Fruit fly (Drosophila melanogaster): ENCODE measurements around the gene CG31140.

The CG31140 gene

dm6 chr3R:23992823-23993797 lies 30.1 kb downstream of the CG31140 start, which contains the start of the genes Epp and Rab7 (continued):
- peak; percentile 20 for TF ChIP-seq gfzf (GFP tag; optimal IDR thresholded peaks at IDR 0.05)
- TF ChIP-seq CG2678 (tag; optimal IDR thresholded peaks at IDR 0.05) = no peak
- peak; percentile 89 for TF ChIP-seq Dll (GFP tag; IDR thresholded peaks at IDR 0.05; ENCODE audit: partially characterized antibody)
- TF ChIP-seq da (GFP tag; optimal IDR thresholded peaks at IDR 0.05) = no peak
- TF ChIP-seq CG4404 (GFP tag; IDR thresholded peaks at IDR 0.05) = no peak
- TF ChIP-seq pita (GFP tag; optimal IDR thresholded peaks at IDR 0.05) = no peak
- peak; percentile 66 for TF ChIP-seq pho (GFP tag; optimal IDR thresholded peaks at IDR 0.05)
- TF ChIP-seq caup (GFP tag; optimal IDR thresholded peaks at IDR 0.05; ENCODE audit: severe bottlenecking) = peak; percentile 14
- TF ChIP-seq CG10209 (GFP tag; optimal IDR thresholded peaks at IDR 0.05) = no peak
- TF ChIP-seq ash1 (GFP tag; optimal IDR thresholded peaks at IDR 0.05) = peak; percentile 29
- TF ChIP-seq maf-S (GFP tag; optimal IDR thresholded peaks at IDR 0.05) = peak; percentile 26
- no peak for TF ChIP-seq seq (GFP tag; IDR thresholded peaks at IDR 0.05)
- TF ChIP-seq Scr (GFP tag; IDR thresholded peaks at IDR 0.05; ENCODE audit: partially characterized antibody) = peak; percentile 92
- peak; percentile 32 for TF ChIP-seq CG6683 (GFP tag; optimal IDR thresholded peaks at IDR 0.05)
- peak; percentile 54 for TF ChIP-seq sug (tag; optimal IDR thresholded peaks at IDR 0.05)
- TF ChIP-seq eyg (GFP tag; optimal IDR thresholded peaks at IDR 0.05) = peak; percentile 54
- TF ChIP-seq CG7987 (GFP tag; optimal IDR thresholded peaks at IDR 0.05) = peak; percentile 35
- TF ChIP-seq nau (GFP tag; optimal IDR thresholded peaks at IDR 0.05) = peak; percentile 45
- TF ChIP-seq lmd (GFP tag; IDR thresholded peaks at IDR 0.05) = peak; percentile 31; the same call in 1 of the 2 replicates
- TF ChIP-seq cas (GFP tag; IDR thresholded peaks at IDR 0.05) = no peak
- TF ChIP-seq CG18011 (GFP tag; optimal IDR thresholded peaks at IDR 0.05) = no peak
- TF ChIP-seq Deaf1 (tag; optimal IDR thresholded peaks at IDR 0.05) = no peak
- TF ChIP-seq CG17328 (GFP tag; IDR thresholded peaks at IDR 0.05) = no peak
- TF ChIP-seq Opbp (GFP tag; IDR thresholded peaks at IDR 0.05; ENCODE audit: partially characterized antibody) = peak; percentile 95
- TF ChIP-seq gcm (GFP tag; optimal IDR thresholded peaks at IDR 0.05) = peak; percentile 76
- TF ChIP-seq CG32532 (GFP tag; IDR thresholded peaks at IDR 0.05) = peak; percentile 29; the same call in 1 of the 2 replicates
- peak; percentile 92 for TF ChIP-seq Med (GFP tag)
- TF ChIP-seq CG1233 (GFP tag; optimal IDR thresholded peaks at IDR 0.05) = peak; percentile 12
- no peak for TF ChIP-seq CG9817 (tag; optimal IDR thresholded peaks at IDR 0.05)
- no peak for TF ChIP-seq Fer3 (tag; optimal IDR thresholded peaks at IDR 0.05)
- TF ChIP-seq Pdp1 (GFP tag; optimal IDR thresholded peaks at IDR 0.05) = peak; percentile 50 to 89
- peak; percentile 88 for TF ChIP-seq CG17186 (GFP tag; optimal IDR thresholded peaks at IDR 0.05)
- TF ChIP-seq chn (GFP tag; optimal IDR thresholded peaks at IDR 0.05) = peak; percentile 31
- TF ChIP-seq prd (optimal IDR thresholded peaks at IDR 0.05) = no peak
- TF ChIP-seq prd (GFP tag; IDR thresholded peaks at IDR 0.05) = peak; percentile 43; the same call in 2 of the 3 replicates
- peak; percentile 91 for TF ChIP-seq CG13287 (GFP tag; IDR thresholded peaks at IDR 0.05; ENCODE audit: partially characterized antibody)
- TF ChIP-seq CG10543 (GFP tag; optimal IDR thresholded peaks at IDR 0.05) = peak; percentile 28
- peak; percentile 98 for TF ChIP-seq YL-1 (GFP tag; optimal IDR thresholded peaks at IDR 0.05)
- TF ChIP-seq cwo (GFP tag; optimal IDR thresholded peaks at IDR 0.05) = peak; percentile 36
- 0 out of 2 replicates have a peak, but pooled peaks have one; percentile 22 for TF ChIP-seq al (GFP tag; IDR thresholded peaks at IDR 0.05)
- TF ChIP-seq Sry-δ (GFP tag; optimal IDR thresholded peaks at IDR 0.05) = peak; percentile 97
- peak; percentile 96 for TF ChIP-seq Bgb (GFP tag; IDR thresholded peaks at IDR 0.05; ENCODE audit: partially characterized antibody)
- TF ChIP-seq phol (tag; optimal IDR thresholded peaks at IDR 0.05) = peak; percentile 43
- TF ChIP-seq C15 (GFP tag; IDR thresholded peaks at IDR 0.05) = no peak
- TF ChIP-seq her (GFP tag; optimal IDR thresholded peaks at IDR 0.05) = peak; percentile 59
- peak; percentile 6 for TF ChIP-seq CG13296 (GFP tag; optimal IDR thresholded peaks at IDR 0.05)
- no peak for TF ChIP-seq Sox100B (GFP tag; optimal IDR thresholded peaks at IDR 0.05)

Data from whole organism, embryonic.